Fruit fly (Drosophila melanogaster) whole organism, embryonic: ENCODE results near the gene DhpD.

Experiments used
- B-H1 ChIP-seq: fragments of 200-800 bp; sonication (Bioruptor generic); IDR thresholded peaks from 3 replicates; pipeline ENCODE4 v1.3.6; 2022; ENCODE audit warnings: missing biosample characterization, missing genetic modification characterization
- Bdp1 ChIP-seq: fragments of 200-800 bp; sonication (Bioruptor generic); optimal IDR thresholded peaks from 3 replicates; lab custom pipeline; 2016; ENCODE audit warnings: missing biosample characterization, missing genetic modification characterization
- CG13775 ChIP-seq: fragments of 200-800 bp; sonication (Bioruptor generic); optimal IDR thresholded peaks from 3 replicates; lab custom pipeline; 2017; ENCODE audit warnings: missing biosample characterization, mild to moderate bottlenecking, missing genetic modification characterization
- CG14965 ChIP-seq: fragments of 200-800 bp; sonication (Bioruptor generic); optimal IDR thresholded peaks from 2 replicates; lab custom pipeline; 2016; ENCODE audit warnings: missing biosample characterization, missing genetic modification characterization, borderline replicate concordance
- CG1602 ChIP-seq: fragments of 200-800 bp; sonication (Bioruptor generic); optimal IDR thresholded peaks from 3 replicates; lab custom pipeline; 2016; ENCODE audit warnings: missing biosample characterization, missing genetic modification characterization
- CG1647 ChIP-seq: fragments of 200-800 bp; sonication (Bioruptor generic); optimal IDR thresholded peaks from 3 replicates; lab custom pipeline; 2016; ENCODE audit warnings: missing biosample characterization, missing genetic modification characterization
- CG17359 ChIP-seq: fragments of 200-800 bp; sonication (Bioruptor generic); optimal IDR thresholded peaks from 3 replicates; lab custom pipeline; 2018; ENCODE audit warnings: missing biosample characterization, mild to moderate bottlenecking, missing genetic modification characterization, moderate library complexity
- CG1792 ChIP-seq: fragments of 200-800 bp; sonication (Bioruptor generic); optimal IDR thresholded peaks from 2 replicates; lab custom pipeline; 2016; ENCODE audit warnings: missing biosample characterization, missing genetic modification characterization
- CG18262 ChIP-seq: fragments of 200-800 bp; optimal IDR thresholded peaks from 3 replicates; lab custom pipeline; 2019; ENCODE audit warnings: missing biosample characterization, mild to moderate bottlenecking, missing genetic modification characterization, moderate library complexity
- CG1832 ChIP-seq: fragments of 200-800 bp; sonication (Bioruptor generic); optimal IDR thresholded peaks from 2 replicates; lab custom pipeline; 2017; ENCODE audit warnings: missing biosample characterization, mild to moderate bottlenecking, missing genetic modification characterization, inconsistent platforms
- CG18619 ChIP-seq: fragments of 200-800 bp; sonication (Bioruptor generic); optimal IDR thresholded peaks from 3 replicates; lab custom pipeline; 2017; ENCODE audit warnings: missing biosample characterization, mild to moderate bottlenecking, missing genetic modification characterization
- CG34224 ChIP-seq: fragments of 200-800 bp; sonication (Bioruptor generic); IDR thresholded peaks from 3 replicates; pipeline ENCODE4 v1.3.6; 2022; ENCODE audit warnings: missing biosample characterization, missing genetic modification characterization; ENCODE audit not compliant: partially characterized antibody
- CG3995 ChIP-seq: fragments of 200-800 bp; sonication (Bioruptor generic); optimal IDR thresholded peaks from 3 replicates; lab custom pipeline; 2016; ENCODE audit warnings: missing biosample characterization, missing genetic modification characterization
- CG6765 ChIP-seq: fragments of 200-800 bp; sonication (Bioruptor generic); optimal IDR thresholded peaks from 3 replicates; lab custom pipeline; 2017; ENCODE audit warnings: missing biosample characterization, mild to moderate bottlenecking, missing genetic modification characterization
- CG7745 ChIP-seq: fragments of 200-800 bp; sonication (Bioruptor generic); optimal IDR thresholded peaks from 2 replicates; lab custom pipeline; 2018; ENCODE audit warnings: missing biosample characterization, mild to moderate bottlenecking, missing genetic modification characterization, moderate library complexity
- CG9797 ChIP-seq: fragments of 200-800 bp; sonication (Bioruptor generic); optimal IDR thresholded peaks from 3 replicates; lab custom pipeline; 2018; ENCODE audit warnings: missing biosample characterization, mild to moderate bottlenecking, missing genetic modification characterization
- CG9817 ChIP-seq: fragments of 200-800 bp; sonication (Bioruptor generic); optimal IDR thresholded peaks from 2 replicates; lab custom pipeline; 2018; ENCODE audit warnings: missing biosample characterization, mild to moderate bottlenecking, missing genetic modification characterization, moderate library complexity
- D19B ChIP-seq: fragments of 200-800 bp; sonication (Bioruptor generic); optimal IDR thresholded peaks from 2 replicates; lab custom pipeline; 2017; ENCODE audit warnings: missing biosample characterization, mild to moderate bottlenecking, missing genetic modification characterization
- Dll ChIP-seq: fragments of 200-800 bp; sonication (Bioruptor generic); IDR thresholded peaks from 4 replicates; pipeline ENCODE4 v1.3.6; 2022; ENCODE audit warnings: missing biosample characterization, missing genetic modification characterization; ENCODE audit not compliant: partially characterized antibody
- Doc2 ChIP-seq: fragments of 200-800 bp; sonication (Bioruptor generic); IDR thresholded peaks from 2 replicates; pipeline ENCODE4 v1.3.6; 2022; ENCODE audit warnings: missing biosample characterization, missing genetic modification characterization
- Dref ChIP-seq: fragments of 200-800 bp; sonication (Bioruptor generic); IDR thresholded peaks from 2 replicates; pipeline ENCODE4 v1.3.6; 2022; ENCODE audit warnings: missing biosample characterization, missing genetic modification characterization
- HLH3B ChIP-seq: fragments of 200-800 bp; sonication (Bioruptor generic); IDR thresholded peaks from 2 replicates; pipeline ENCODE4 v1.3.6; 2022; ENCODE audit warnings: missing biosample characterization, missing genetic modification characterization
- HLH54F ChIP-seq: fragments of 200-800 bp; sonication (Bioruptor generic); optimal IDR thresholded peaks from 3 replicates; lab custom pipeline; 2016; ENCODE audit warnings: missing biosample characterization, missing genetic modification characterization
- Hand ChIP-seq: fragments of 200-800 bp; sonication (Bioruptor generic); optimal IDR thresholded peaks from 2 replicates; lab custom pipeline; 2017; ENCODE audit warnings: mild to moderate bottlenecking, missing biosample characterization, missing genetic modification reagents, missing genetic modification characterization
- Hsf ChIP-seq: fragments of 200-800 bp; sonication (Bioruptor generic); optimal IDR thresholded peaks from 3 replicates; lab custom pipeline; 2016; ENCODE audit warnings: missing biosample characterization, missing genetic modification characterization
- MESR4 ChIP-seq: fragments of 200-800 bp; sonication (Bioruptor generic); optimal IDR thresholded peaks from 2 replicates; lab custom pipeline; 2018; ENCODE audit warnings: missing biosample characterization, mild to moderate bottlenecking, missing genetic modification characterization, moderate library complexity
- Mes4 ChIP-seq: fragments of 200-800 bp; sonication (Bioruptor generic); optimal IDR thresholded peaks from 2 replicates; lab custom pipeline; 2016; ENCODE audit warnings: missing biosample characterization, missing genetic modification characterization
- NC2α ChIP-seq: fragments of 200-800 bp; sonication (Bioruptor generic); optimal IDR thresholded peaks from 2 replicates; lab custom pipeline; 2016; ENCODE audit warnings: missing biosample characterization, missing genetic modification characterization
- PHDP ChIP-seq: fragments of 200-800 bp; sonication (Bioruptor generic); optimal IDR thresholded peaks from 3 replicates; lab custom pipeline; 2018; ENCODE audit warnings: missing biosample characterization, mild to moderate bottlenecking, missing genetic modification characterization, moderate library complexity
- ab ChIP-seq: fragments of 200-800 bp; sonication (Bioruptor generic); optimal IDR thresholded peaks from 2 replicates; lab custom pipeline; 2016; ENCODE audit warnings: missing biosample characterization, missing genetic modification characterization
- chif ChIP-seq, 2 experiments: fragments of 200-800 bp; sonication (Bioruptor generic); optimal IDR thresholded peaks; 3 replicates each; lab custom pipeline; 2016; ENCODE audit warnings: missing biosample characterization in 2 of 2, missing genetic modification characterization in 2 of 2
- ci ChIP-seq: fragments of 200-800 bp; sonication (Bioruptor generic); IDR thresholded peaks from 3 replicates; pipeline ENCODE4 v1.3.6; 2022; ENCODE audit warnings: missing biosample characterization, missing genetic modification characterization
- cwo ChIP-seq: fragments of 200-800 bp; sonication (Bioruptor generic); optimal IDR thresholded peaks from 3 replicates; lab custom pipeline; 2017; ENCODE audit warnings: missing biosample characterization, missing genetic modification characterization, mild to moderate bottlenecking, moderate library complexity, missing genetic modification reagents
- da ChIP-seq: fragments of 200-800 bp; sonication (Bioruptor generic); optimal IDR thresholded peaks from 2 replicates; lab custom pipeline; 2016; ENCODE audit warnings: missing biosample characterization, missing genetic modification characterization
- dmrt11E ChIP-seq: fragments of 200-800 bp; sonication (Bioruptor generic); optimal IDR thresholded peaks from 3 replicates; lab custom pipeline; 2018; ENCODE audit warnings: missing biosample characterization, mild to moderate bottlenecking, missing genetic modification characterization, moderate library complexity
- en ChIP-seq: fragments of 200-800 bp; sonication (Bioruptor generic); optimal IDR thresholded peaks from 2 replicates; lab custom pipeline; 2016; ENCODE audit warnings: missing biosample characterization, missing genetic modification characterization
- fd102C ChIP-seq: fragments of 200-800 bp; sonication (Bioruptor generic); optimal IDR thresholded peaks from 2 replicates; lab custom pipeline; 2018; ENCODE audit warnings: missing biosample characterization, mild to moderate bottlenecking, missing genetic modification characterization, moderate library complexity
- gcm2 ChIP-seq: fragments of 200-800 bp; sonication (Bioruptor generic); optimal IDR thresholded peaks from 2 replicates; lab custom pipeline; 2016; ENCODE audit warnings: missing biosample characterization, missing genetic modification characterization
- h ChIP-seq: fragments of >200 bp; optimal IDR thresholded peaks from 2 replicates; lab custom pipeline; 2017
- ind ChIP-seq: fragments of 200-800 bp; sonication (Bioruptor generic); optimal IDR thresholded peaks from 3 replicates; lab custom pipeline; 2016; ENCODE audit warnings: missing biosample characterization, missing genetic modification characterization
- jigr1 ChIP-seq: fragments of 200-800 bp; sonication (Bioruptor generic); IDR thresholded peaks from 3 replicates; pipeline ENCODE4 v1.3.6; 2022; ENCODE audit warnings: missing biosample characterization, missing genetic modification characterization
- oc ChIP-seq: fragments of 200-800 bp; sonication (Bioruptor generic); optimal IDR thresholded peaks from 2 replicates; lab custom pipeline; 2018; ENCODE audit warnings: missing biosample characterization, mild to moderate bottlenecking, missing genetic modification characterization, moderate library complexity
- odd ChIP-seq: fragments of 200-800 bp; sonication (Bioruptor generic); optimal IDR thresholded peaks from 2 replicates; lab custom pipeline; 2017; ENCODE audit warnings: missing biosample characterization, mild to moderate bottlenecking, missing genetic modification characterization
- pros ChIP-seq: fragments of 200-800 bp; sonication (Bioruptor generic); optimal IDR thresholded peaks from 3 replicates; lab custom pipeline; 2019; ENCODE audit warnings: missing biosample characterization, mild to moderate bottlenecking, missing genetic modification characterization, moderate library complexity
- psq ChIP-seq: fragments of 200-800 bp; sonication (Bioruptor generic); optimal IDR thresholded peaks from 2 replicates; lab custom pipeline; 2017; ENCODE audit warnings: missing biosample characterization, missing genetic modification characterization
- so ChIP-seq: fragments of 200-800 bp; sonication (Bioruptor generic); IDR thresholded peaks from 3 replicates; pipeline ENCODE4 v1.3.6; 2022; ENCODE audit warnings: missing biosample characterization, missing genetic modification characterization
- sr ChIP-seq: fragments of 200-800 bp; sonication (Bioruptor generic); IDR thresholded peaks from 3 replicates; pipeline ENCODE4 v1.3.6; 2022; ENCODE audit warnings: missing biosample characterization, missing genetic modification characterization
- sug ChIP-seq: fragments of 200-800 bp; optimal IDR thresholded peaks from 2 replicates; lab custom pipeline; 2019; ENCODE audit warnings: missing biosample characterization, mild to moderate bottlenecking, missing genetic modification characterization, moderate library complexity
- tll ChIP-seq, 2 experiments: fragments of 200-800 bp in 1 of 2; fragments of >200 bp in 1 of 2; sonication (Bioruptor generic) in 1 of 2; optimal IDR thresholded peaks; 2 replicates each; lab custom pipeline; 2017 to 2019; ENCODE audit warnings: missing biosample characterization in 2 of 2, missing genetic modification characterization in 2 of 2, mild to moderate bottlenecking in 1 of 2, moderate library complexity in 1 of 2
- vfl ChIP-seq: fragments of 200-800 bp; sonication (Bioruptor generic); optimal IDR thresholded peaks from 2 replicates; lab custom pipeline; 2016; ENCODE audit warnings: missing biosample characterization, missing genetic modification characterization

DhpD gene

dm6 chr3R:4232139-4233017 lies 3.3 kb upstream of the DhpD start, which contains the start of gene CG14641 (continued):
- no peak for TF ChIP-seq HLH3B (GFP tag; lab: Robert Waterston, UW)
- TF ChIP-seq CG3995 (GFP tag; lab: Kevin White, UChicago) = peak; percentile 66
- no peak for TF ChIP-seq CG17359 (tag; lab: Kevin White, UChicago)
- TF ChIP-seq PHDP = no peak
- TF ChIP-seq CG34224 (GFP tag; lab: Robert Waterston, UW) = no peak
- TF ChIP-seq jigr1 = no peak
- TF ChIP-seq B-H1 (GFP tag; lab: Robert Waterston, UW) = no peak
- TF ChIP-seq CG1602 (GFP tag; lab: Kevin White, UChicago) = no peak
- TF ChIP-seq da (GFP tag; lab: Kevin White, UChicago) = no peak
- no peak for TF ChIP-seq pros
- no peak for TF ChIP-seq Mes4 (GFP tag; lab: Kevin White, UChicago)
- peak in 1 of 2 experiments; percentile 79 for TF ChIP-seq tll (GFP tag; optimal IDR thresholded peaks at IDR 0.05; lab: Kevin White, UChicago)
- TF ChIP-seq CG13775 (GFP tag; lab: Kevin White, UChicago) = peak; percentile 29
- TF ChIP-seq D19B (GFP tag; lab: Kevin White, UChicago) = no peak
- TF ChIP-seq CG6765 (GFP tag; lab: Kevin White, UChicago) = no peak
- TF ChIP-seq sug (tag; lab: Kevin White, UChicago) = no peak
- TF ChIP-seq CG9797 (GFP tag; lab: Kevin White, UChicago) = no peak
- no peak for TF ChIP-seq CG9817 (tag; lab: Kevin White, UChicago)
- TF ChIP-seq CG18619 (GFP tag; lab: Kevin White, UChicago) = no peak
- TF ChIP-seq Dll = peak; percentile 48; the same call in 3 of the 4 replicates
- TF ChIP-seq en (GFP tag; lab: Kevin White, UChicago) = no peak
- no peak for TF ChIP-seq Doc2 (GFP tag; lab: Robert Waterston, UW)
- no peak for TF ChIP-seq CG14965
- TF ChIP-seq fd102C (GFP tag; lab: Kevin White, UChicago) = no peak
- no peak for TF ChIP-seq CG1792 (GFP tag; lab: Kevin White, UChicago)
- no peak for TF ChIP-seq CG1832 (GFP tag; lab: Kevin White, UChicago)
- TF ChIP-seq ind (GFP tag; lab: Kevin White, UChicago) = no peak
- no peak for TF ChIP-seq chif (GFP tag; optimal IDR thresholded peaks at IDR 0.05; lab: Kevin White, UChicago)
- no peak for TF ChIP-seq h (lab: Kevin White, UChicago)
- no peak for TF ChIP-seq gcm2
- no peak for TF ChIP-seq NC2α (GFP tag; lab: Kevin White, UChicago)
- TF ChIP-seq CG7745 (tag; lab: Kevin White, UChicago) = no peak
- TF ChIP-seq dmrt11E = peak; percentile 19
- TF ChIP-seq psq (GFP tag; lab: Kevin White, UChicago) = no peak
- no peak for TF ChIP-seq HLH54F (GFP tag; lab: Kevin White, UChicago)
- TF ChIP-seq Bdp1 (GFP tag; lab: Kevin White, UChicago) = no peak
- TF ChIP-seq vfl (GFP tag; lab: Kevin White, UChicago) = no peak
- TF ChIP-seq ab (GFP tag; lab: Kevin White, UChicago) = no peak
- peak; percentile 92 for TF ChIP-seq MESR4 (GFP tag; lab: Kevin White, UChicago)
- no peak for TF ChIP-seq ci (GFP tag; lab: Robert Waterston, UW)
- TF ChIP-seq CG1647 (GFP tag; lab: Kevin White, UChicago) = no peak
- no peak for TF ChIP-seq CG18262 (tag; lab: Kevin White, UChicago)
- TF ChIP-seq Dref (GFP tag; lab: Robert Waterston, UW) = peak; percentile 83
- TF ChIP-seq sr (GFP tag; lab: Robert Waterston, UW) = no peak
- no peak for TF ChIP-seq Hsf (GFP tag; lab: Kevin White, UChicago)
- TF ChIP-seq Hand (GFP tag; lab: Kevin White, UChicago) = no peak
- no peak for TF ChIP-seq oc
- TF ChIP-seq cwo (GFP tag; lab: Kevin White, UChicago) = no peak
- TF ChIP-seq so (GFP tag; lab: Robert Waterston, UW) = no peak
- no peak for TF ChIP-seq odd (GFP tag; lab: Kevin White, UChicago)
